Fruit fly (Drosophila melanogaster): ENCODE results near the gene Cdlc2.

dm6 chr2L:1333828-1334227, 10.4 kb upstream of the Cdlc2 start, which contains the start of gene CG5440:
- TF ChIP-seq Ets98B (GFP tag; IDR thresholded peaks at IDR 0.05) (no peak), EcR (GFP tag; optimal IDR thresholded peaks at IDR 0.05) (no peak), D1 (tag; optimal IDR thresholded peaks at IDR 0.05) (no peak), fd96Ca (GFP tag; IDR thresholded peaks at IDR 0.05) (no peak), Snoo (tag; optimal IDR thresholded peaks at IDR 0.05) (no peak), CG13204 (GFP tag; optimal IDR thresholded peaks at IDR 0.05) (no peak), rn (GFP tag; IDR thresholded peaks at IDR 0.05) (no peak), CG4496 (GFP tag; IDR thresholded peaks at IDR 0.05) (no peak), CG10348 (GFP tag; IDR thresholded peaks at IDR 0.05) (no peak)

Measured in whole organism, pupa.